Fruit fly (Drosophila melanogaster) whole organism, wandering third instar larva: ENCODE results near the gene CG17991.
A peak's percentile ranks its signal among the peaks of the same experiment; 100 is the strongest.

Source experiments
- Abd-B ChIP-seq: fragments of >200 bp; optimal IDR thresholded peaks from 2 replicates; lab custom pipeline; 2017; ENCODE audit warnings: missing biosample characterization, missing genetic modification characterization
- Dif ChIP-seq: fragments of 200-275, 200-300 bp; sonication (Bioruptor generic); optimal IDR thresholded peaks from 2 replicates; lab custom pipeline; 2018; ENCODE audit warnings: missing biosample characterization, missing genetic modification characterization; ENCODE audit not compliant: partially characterized antibody
- Jra ChIP-seq: sonication (Bioruptor generic); optimal IDR thresholded peaks from 2 replicates; lab custom pipeline; 2016; ENCODE audit warnings: missing biosample characterization, missing genetic modification characterization
- Mio ChIP-seq: sonication (Bioruptor generic); optimal IDR thresholded peaks from 2 replicates; lab custom pipeline; 2016; ENCODE audit warnings: missing biosample characterization, missing genetic modification characterization
- Vsx2 ChIP-seq: fragments of 200-300, 225-300 bp; sonication (Bioruptor generic); optimal IDR thresholded peaks from 2 replicates; lab custom pipeline; 2018; ENCODE audit warnings: missing biosample characterization, missing genetic modification characterization; ENCODE audit not compliant: partially characterized antibody
- br ChIP-seq: fragments of 200-800 bp; sonication (Bioruptor generic); optimal IDR thresholded peaks from 2 replicates; lab custom pipeline; 2016; ENCODE audit warnings: missing biosample characterization, missing genetic modification characterization
- brk ChIP-seq: fragments of 200-800 bp; sonication (Bioruptor generic); optimal IDR thresholded peaks from 2 replicates; lab custom pipeline; 2016; ENCODE audit warnings: missing biosample characterization, mild to moderate bottlenecking, missing genetic modification characterization
- dl ChIP-seq, 2 experiments: fragments of 175-275, 200-275 bp in 1 of 2; fragments of 200-275 bp in 1 of 2; sonication (Bioruptor generic); optimal IDR thresholded peaks; lab custom pipeline; 2018; ENCODE audit warnings: mild to moderate bottlenecking in 2 of 2, missing biosample characterization in 2 of 2, missing genetic modification characterization in 2 of 2, moderate library complexity in 2 of 2; ENCODE audit not compliant: partially characterized antibody in 2 of 2, insufficient read depth in 1 of 2
- fru ChIP-seq: fragments of 200-800 bp; sonication (Bioruptor generic); optimal IDR thresholded peaks from 3 replicates; lab custom pipeline; 2016; ENCODE audit warnings: missing biosample characterization, mild to moderate bottlenecking, missing genetic modification characterization
- jim ChIP-seq: fragments of 175-275, 200-325 bp; sonication (Bioruptor generic); optimal IDR thresholded peaks from 2 replicates; lab custom pipeline; 2016; ENCODE audit warnings: missing biosample characterization, mild to moderate bottlenecking, missing genetic modification characterization
- pan ChIP-seq: fragments of >200 bp; optimal IDR thresholded peaks from 2 replicates; lab custom pipeline; 2017
- psq ChIP-seq: fragments of 200-800 bp; sonication (Bioruptor generic); optimal IDR thresholded peaks from 3 replicates; lab custom pipeline; 2017; ENCODE audit warnings: missing biosample characterization, mild to moderate bottlenecking, missing genetic modification characterization, moderate library complexity
- sage ChIP-seq: fragments of 200-800 bp; sonication (Bioruptor generic); optimal IDR thresholded peaks from 2 replicates; lab custom pipeline; 2016; ENCODE audit warnings: missing biosample characterization, mild to moderate bottlenecking, missing genetic modification characterization

DNA sequence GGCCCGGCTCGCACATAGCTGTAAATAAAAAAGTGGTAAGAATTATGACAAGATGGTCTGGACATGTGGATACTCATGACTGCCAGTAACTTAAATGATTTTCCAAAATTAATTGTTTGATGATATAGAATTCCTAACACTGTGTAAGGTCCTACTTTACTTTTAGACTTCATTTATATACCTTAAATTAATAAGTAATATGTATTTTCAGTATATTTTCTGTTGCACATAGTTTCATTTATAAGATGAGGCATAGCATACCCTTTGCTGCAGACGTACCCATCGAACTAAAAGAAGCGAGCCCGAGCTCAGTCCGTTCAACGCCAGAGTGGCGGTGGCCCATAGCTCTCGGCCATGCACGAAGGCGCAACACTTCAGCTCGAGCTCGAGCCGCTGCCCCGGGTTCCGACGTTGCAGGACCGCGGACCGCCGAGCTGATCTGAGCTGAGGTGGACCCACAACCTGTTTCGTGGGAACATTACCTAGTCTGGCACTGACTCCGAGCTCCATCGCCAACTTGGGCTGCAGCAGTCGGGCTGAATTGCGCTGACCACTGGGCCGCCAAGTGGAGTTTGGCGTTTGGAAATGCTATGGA, 23.5 kb upstream of the CG17991 start:
- TF ChIP-seq brk (GFP tag; lab: Kevin White, UChicago) (peak; percentile 67), Vsx2 (no peak), Abd-B (GFP tag; lab: Kevin White, UChicago) (no peak), Jra (peak; percentile 32), jim (GFP tag; lab: Kevin White, UChicago) (no peak), fru (GFP tag; lab: Kevin White, UChicago) (peak; percentile 76), br (GFP tag; lab: Kevin White, UChicago) (peak; percentile 46), sage (GFP tag; lab: Kevin White, UChicago) (peak; percentile 25), pan (lab: Kevin White, UChicago) (no peak), Mio (no peak), dl (GFP tag; optimal IDR thresholded peaks at IDR 0.05; lab: Kevin White, UChicago; ENCODE audit: insufficient read depth in 1 of 2, partially characterized antibody in 2 of 2) (no peak), psq (GFP tag; lab: Kevin White, UChicago) (peak; percentile 69), Dif (no peak)
